Worm (Caenorhabditis elegans) whole organism, L4/young adult: ENCODE measurements around the gene srz-97.

Experiments used
- W03F9.2 ChIP-seq: fragments of 150-350 bp; optimal IDR thresholded peaks from 2 replicates; lab custom pipeline; 2014; ENCODE audit warnings: missing biosample characterization, missing genetic modification characterization
- dao-5 ChIP-seq: sonication (generic microtip); optimal IDR thresholded peaks from 2 replicates; lab custom pipeline; 2016; ENCODE audit warnings: missing genotype, missing genetic modification characterization, moderate library complexity, missing compliant biosample characterization
- him-1 ChIP-seq: sonication (generic microtip); optimal IDR thresholded peaks from 2 replicates; lab custom pipeline; 2016; ENCODE audit warnings: missing genotype, missing genetic modification reagents, missing genetic modification characterization, missing compliant biosample characterization

srz-97 gene

ce11 chrV:14414964-14415564 is 53.0 kb downstream of the srz-97 start, which contains the start of the genes nxf-1 and C15H11.11:
Gene nxf-1 (minus strand): TSS chrV:14415014.
Gene C15H11.11 (plus strand): TSS chrV:14415499.
- peak; percentile 68 for TF ChIP-seq W03F9.2 (tag; lab: Kevin White, UChicago)
- TF ChIP-seq him-1 = no peak

- TF ChIP-seq dao-5 (tag; lab: Kevin White, UChicago) (no peak), him-1 (no peak), W03F9.2 (tag; lab: Kevin White, UChicago) (no peak)
Measured at ce11 chrV:14414032-14414431, 54.0 kb downstream of the srz-97 start.
